Fruit fly (Drosophila melanogaster): ENCODE data around the gene CG34133.

The CG34133 gene

dm6 chr3R:29866706-29867105, 2.5 kb upstream of the CG34133 start (continued):
- TF ChIP-seq CG7928 (GFP tag; optimal IDR thresholded peaks at IDR 0.05) (no peak), Atf-2 (GFP tag; optimal IDR thresholded peaks at IDR 0.05) (no peak), Doc2 (GFP tag; IDR thresholded peaks at IDR 0.05) (no peak), Spps (tag; optimal IDR thresholded peaks at IDR 0.05) (no peak), CG33557 (GFP tag; optimal IDR thresholded peaks at IDR 0.05) (no peak), kni (GFP tag; optimal IDR thresholded peaks at IDR 0.05) (no peak), CG14014 (GFP tag; IDR thresholded peaks at IDR 0.05) (no peak), CG10274 (GFP tag; optimal IDR thresholded peaks at IDR 0.05) (no peak), Fer1 (GFP tag; optimal IDR thresholded peaks at IDR 0.05) (peak; percentile 58), CG8924 (tag; optimal IDR thresholded peaks at IDR 0.05) (no peak), pnt (GFP tag; optimal IDR thresholded peaks at IDR 0.05) (no peak), pfk (GFP tag; optimal IDR thresholded peaks at IDR 0.05) (no peak), E2f2 (GFP tag; IDR thresholded peaks at IDR 0.05) (no peak), HHEX (GFP tag; optimal IDR thresholded peaks at IDR 0.05) (peak; percentile 15), CG30403 (GFP tag; optimal IDR thresholded peaks at IDR 0.05) (no peak), D19A (tag; optimal IDR thresholded peaks at IDR 0.05) (no peak), CG8478 (optimal IDR thresholded peaks at IDR 0.05) (no peak), en (GFP tag; optimal IDR thresholded peaks at IDR 0.05) (no peak), CG10321 (GFP tag; IDR thresholded peaks at IDR 0.05) (no peak), Sry-β (GFP tag; optimal IDR thresholded peaks at IDR 0.05) (no peak), schlank (tag; optimal IDR thresholded peaks at IDR 0.05) (no peak), gro (GFP tag; optimal IDR thresholded peaks at IDR 0.05) (no peak), crp (GFP tag; optimal IDR thresholded peaks at IDR 0.05) (no peak), Hey (tag; optimal IDR thresholded peaks at IDR 0.05) (no peak), CG3838 (GFP tag; optimal IDR thresholded peaks at IDR 0.05) (no peak), tup (GFP tag; optimal IDR thresholded peaks at IDR 0.05) (no peak), CG17328 (GFP tag; IDR thresholded peaks at IDR 0.05) (no peak), Side (GFP tag; optimal IDR thresholded peaks at IDR 0.05) (no peak), Drgx (GFP tag; IDR thresholded peaks at IDR 0.05) (no peak), CG11398 (GFP tag; optimal IDR thresholded peaks at IDR 0.05) (no peak), CG7556 (GFP tag; optimal IDR thresholded peaks at IDR 0.05) (no peak), CG5245 (GFP tag; optimal IDR thresholded peaks at IDR 0.05) (no peak), D (optimal IDR thresholded peaks at IDR 0.05) (no peak), D (GFP tag; optimal IDR thresholded peaks at IDR 0.05) (no peak), CG9609 (GFP tag; optimal IDR thresholded peaks at IDR 0.05) (no peak), CG11093 (GFP tag; IDR thresholded peaks at IDR 0.05) (no peak), Blimp-1 (GFP tag; optimal IDR thresholded peaks at IDR 0.05) (no peak), CG4282 (GFP tag; optimal IDR thresholded peaks at IDR 0.05) (no peak), gce (GFP tag; IDR thresholded peaks at IDR 0.05) (no peak), Dip2 (GFP tag; IDR thresholded peaks at IDR 0.05) (no peak), prd (optimal IDR thresholded peaks at IDR 0.05) (no peak), prd (GFP tag; IDR thresholded peaks at IDR 0.05) (no peak), CG2678 (tag; optimal IDR thresholded peaks at IDR 0.05) (peak; percentile 29), sens (GFP tag) (peak; percentile 3), ci (GFP tag; IDR thresholded peaks at IDR 0.05) (no peak), amos (GFP tag; IDR thresholded peaks at IDR 0.05; ENCODE audit: partially characterized antibody) (no peak), CG2712 (tag; optimal IDR thresholded peaks at IDR 0.05) (no peak), CrebB (tag; optimal IDR thresholded peaks at IDR 0.05) (no peak), Myb (GFP tag; optimal IDR thresholded peaks at IDR 0.05) (no peak), ewg (GFP tag; optimal IDR thresholded peaks at IDR 0.05) (no peak), D19B (GFP tag; optimal IDR thresholded peaks at IDR 0.05) (no peak), CG13296 (GFP tag; optimal IDR thresholded peaks at IDR 0.05) (peak; percentile 14), ATbp (GFP tag; optimal IDR thresholded peaks at IDR 0.05) (no peak)
